Worm (Caenorhabditis elegans) whole organism, young adult: Measurements from ENCODE around the gene ZC250.4.
A peak's percentile ranks its signal among the peaks of the same experiment; 100 is the strongest.

ENCODE experiments used
- B0019.2 ChIP-seq: fragments of 200-800 bp; sonication (Bioruptor generic); conservative IDR thresholded peaks from 2 replicates; pipeline ENCODE4 v1.3.6; 2022; ENCODE audit warnings: missing genetic modification reagents, missing genetic modification characterization, missing compliant biosample characterization
- D2030.7 ChIP-seq: fragments of 200-800 bp; sonication (Bioruptor generic); IDR thresholded peaks from 2 replicates; pipeline ENCODE4 v1.3.6; 2022; ENCODE audit warnings: missing genetic modification reagents, missing genetic modification characterization, missing compliant biosample characterization
- F10E7.11 ChIP-seq: sonication (generic microtip); optimal IDR thresholded peaks from 2 replicates; lab custom pipeline; 2017; ENCODE audit warnings: mild to moderate bottlenecking, missing genetic modification characterization, moderate library complexity, missing compliant biosample characterization
- F23B12.7 ChIP-seq: sonication (generic microtip); optimal IDR thresholded peaks from 2 replicates; lab custom pipeline; 2017; ENCODE audit warnings: missing genetic modification characterization, mild to moderate bottlenecking, missing compliant biosample characterization, antibody characterized with exemption, moderate library complexity; ENCODE audit not compliant: insufficient read depth
- K11D2.4 ChIP-seq: fragments of 200-800 bp; sonication (Bioruptor generic); IDR thresholded peaks from 2 replicates; pipeline ENCODE4 v1.3.6; 2022; ENCODE audit warnings: missing genetic modification reagents, missing genetic modification characterization, missing compliant biosample characterization
- K12H6.12 ChIP-seq: fragments of 200-800 bp; sonication (Bioruptor generic); optimal IDR thresholded peaks from 2 replicates; lab custom pipeline; 2018; ENCODE audit warnings: mild to moderate bottlenecking, missing genetic modification characterization, missing compliant biosample characterization
- T07F8.4 ChIP-seq: sonication (generic microtip); optimal IDR thresholded peaks from 2 replicates; lab custom pipeline; 2016; ENCODE audit warnings: mild to moderate bottlenecking, missing genetic modification characterization, moderate library complexity, missing compliant biosample characterization
- Y53F4B.3 ChIP-seq: fragments of 200-800 bp; sonication (Bioruptor generic); IDR thresholded peaks from 2 replicates; pipeline ENCODE4 v1.3.6; 2022; ENCODE audit warnings: missing genetic modification reagents, missing genetic modification characterization, missing compliant biosample characterization
- Y53G8AR.9 ChIP-seq: fragments of 200-800 bp; sonication (Bioruptor generic); conservative IDR thresholded peaks from 2 replicates; pipeline ENCODE4 v1.3.6; 2022; ENCODE audit warnings: missing genetic modification reagents, missing genetic modification characterization, missing compliant biosample characterization
- Y67H2A.10 ChIP-seq: fragments of 200-800 bp; sonication (Bioruptor generic); conservative IDR thresholded peaks from 2 replicates; pipeline ENCODE4 v1.3.6; 2022; ENCODE audit warnings: missing genetic modification reagents, missing genetic modification characterization, missing compliant biosample characterization
- Y79H2A.3 ChIP-seq: fragments of 200-800 bp; sonication (Bioruptor generic); conservative IDR thresholded peaks from 2 replicates; pipeline ENCODE4 v1.3.6; 2022; ENCODE audit warnings: missing genetic modification reagents, missing genetic modification characterization, missing compliant biosample characterization
- akir-1 ChIP-seq: fragments of 200-800 bp; sonication (Bioruptor generic); optimal IDR thresholded peaks from 2 replicates; lab custom pipeline; 2018; ENCODE audit warnings: mild to moderate bottlenecking, missing genetic modification characterization, moderate library complexity, missing compliant biosample characterization
- aptf-2 ChIP-seq: fragments of 200-800 bp; sonication (Bioruptor generic); conservative IDR thresholded peaks from 2 replicates; pipeline ENCODE4 v1.3.6; 2022; ENCODE audit warnings: missing genetic modification reagents, missing genetic modification characterization, missing compliant biosample characterization
- athp-1 ChIP-seq: sonication (generic microtip); optimal IDR thresholded peaks from 2 replicates; lab custom pipeline; 2017; ENCODE audit warnings: mild to moderate bottlenecking, missing genetic modification characterization, missing compliant biosample characterization
- attf-3 ChIP-seq: fragments of 200-800 bp; sonication (Bioruptor generic); conservative IDR thresholded peaks from 2 replicates; pipeline ENCODE4 v1.3.6; 2022; ENCODE audit warnings: missing genetic modification reagents, missing genetic modification characterization, missing compliant biosample characterization
- attf-5 ChIP-seq: fragments of 200-800 bp; sonication (Bioruptor generic); optimal IDR thresholded peaks from 2 replicates; lab custom pipeline; 2018; ENCODE audit warnings: mild to moderate bottlenecking, missing genetic modification characterization, missing compliant biosample characterization
- cebp-1 ChIP-seq, 2 experiments: fragments of 200-800 bp in 1 of 2; sonication (Bioruptor generic) in 1 of 2; sonication (generic microtip) in 1 of 2; IDR thresholded peaks in 1 of 2; optimal IDR thresholded peaks in 1 of 2; 2 replicates each; pipeline versions ENCODE4 v1.3.6 to Lab custom; 2017 to 2022; ENCODE audit warnings: missing compliant biosample characterization in 2 of 2, missing genetic modification characterization in 2 of 2, mild to moderate bottlenecking in 1 of 2, missing genetic modification reagents in 1 of 2, moderate library complexity in 1 of 2
- ceh-58 ChIP-seq: fragments of 200-800 bp; sonication (Bioruptor generic); IDR thresholded peaks from 2 replicates; pipeline ENCODE4 v1.3.6; 2022; ENCODE audit warnings: missing genetic modification characterization, missing compliant biosample characterization
- ceh-79 ChIP-seq: sonication (generic microtip); optimal IDR thresholded peaks from 2 replicates; lab custom pipeline; 2017; ENCODE audit warnings: mild to moderate bottlenecking, missing genetic modification characterization, missing compliant biosample characterization
- dpl-1 ChIP-seq: fragments of 150-350 bp; optimal IDR thresholded peaks from 2 replicates; lab custom pipeline; 2014; ENCODE audit warnings: missing biosample characterization, missing genetic modification reagents, missing genetic modification characterization
- egl-44 ChIP-seq: fragments of 200-800 bp; sonication (Bioruptor generic); IDR thresholded peaks from 2 replicates; pipeline ENCODE4 v1.3.6; 2022; ENCODE audit warnings: missing genetic modification reagents, missing genetic modification characterization, missing compliant biosample characterization
- egrh-3 ChIP-seq: fragments of 200-800 bp; sonication (Bioruptor generic); IDR thresholded peaks from 2 replicates; pipeline ENCODE4 v1.3.6; 2022; ENCODE audit warnings: missing genetic modification reagents, missing genetic modification characterization, missing compliant biosample characterization
- ekl-4 ChIP-seq: fragments of 200-800 bp; sonication (Bioruptor generic); IDR thresholded peaks from 2 replicates; pipeline ENCODE4 v1.3.6; 2022; ENCODE audit warnings: missing genetic modification reagents, missing genetic modification characterization, missing compliant biosample characterization
- ets-4 ChIP-seq: fragments of 200-800 bp; sonication (Bioruptor generic); optimal IDR thresholded peaks from 2 replicates; lab custom pipeline; 2018; ENCODE audit warnings: mild to moderate bottlenecking, missing genetic modification characterization, missing compliant biosample characterization
- gei-17 ChIP-seq: fragments of 200-800 bp; sonication (Bioruptor generic); optimal IDR thresholded peaks from 2 replicates; lab custom pipeline; 2018; ENCODE audit warnings: mild to moderate bottlenecking, missing genetic modification characterization, missing compliant biosample characterization
- him-1 ChIP-seq: sonication (generic microtip); optimal IDR thresholded peaks from 2 replicates; lab custom pipeline; 2016; ENCODE audit warnings: missing genotype, missing genetic modification reagents, missing genetic modification characterization, missing compliant biosample characterization
- hlh-26 ChIP-seq: fragments of 200-800 bp; sonication (Bioruptor generic); conservative IDR thresholded peaks from 2 replicates; pipeline ENCODE4 v1.3.6; 2022; ENCODE audit warnings: missing genetic modification reagents, missing genetic modification characterization, missing compliant biosample characterization
- hrde-1 ChIP-seq: sonication (generic microtip); optimal IDR thresholded peaks from 2 replicates; lab custom pipeline; 2016; ENCODE audit warnings: missing genetic modification characterization, mild to moderate bottlenecking, missing compliant biosample characterization, moderate library complexity, missing genotype, missing genetic modification reagents, borderline replicate concordance
- lin-35 ChIP-seq, 3 experiments: fragments of 150-350 bp in 2 of 3; sonication (generic microtip) in 1 of 3; optimal IDR thresholded peaks; 2 replicates each; lab custom pipeline; 2014 to 2018; ENCODE audit warnings: missing biosample characterization in 3 of 3, missing genetic modification characterization in 3 of 3, missing genetic modification reagents in 3 of 3
- lin-40 ChIP-seq: sonication (generic microtip); optimal IDR thresholded peaks from 2 replicates; lab custom pipeline; 2016; ENCODE audit warnings: missing genetic modification characterization, mild to moderate bottlenecking, missing compliant biosample characterization, missing genotype, missing genetic modification reagents
- lsl-1 ChIP-seq: fragments of 200-800 bp; sonication (Bioruptor generic); optimal IDR thresholded peaks from 2 replicates; lab custom pipeline; 2018; ENCODE audit warnings: mild to moderate bottlenecking, missing genetic modification characterization, moderate library complexity, missing compliant biosample characterization
- madf-10 ChIP-seq: sonication (generic microtip); optimal IDR thresholded peaks from 2 replicates; lab custom pipeline; 2016; ENCODE audit warnings: mild to moderate bottlenecking, missing genetic modification characterization, missing compliant biosample characterization
- mel-28 ChIP-seq: sonication (generic microtip); optimal IDR thresholded peaks from 2 replicates; lab custom pipeline; 2016; ENCODE audit warnings: borderline replicate concordance, mild to moderate bottlenecking, missing genetic modification characterization, missing compliant biosample characterization
- nfyb-1 ChIP-seq: fragments of 200-800 bp; sonication (Bioruptor generic); IDR thresholded peaks from 2 replicates; pipeline ENCODE4 v1.3.6; 2022; ENCODE audit warnings: missing genetic modification reagents, missing genetic modification characterization, missing compliant biosample characterization
- nhr-80 ChIP-seq: sonication (generic microtip); optimal IDR thresholded peaks from 2 replicates; lab custom pipeline; 2016; ENCODE audit warnings: missing genetic modification characterization, missing compliant biosample characterization
- pbrm-1 ChIP-seq: fragments of 200-800 bp; sonication (Bioruptor generic); IDR thresholded peaks from 2 replicates; pipeline ENCODE4 v1.3.6; 2022; ENCODE audit warnings: missing genetic modification reagents, missing genetic modification characterization, missing compliant biosample characterization
- pha-4 ChIP-seq: fragments of 150-350 bp; sonication (generic microtip); optimal IDR thresholded peaks from 2 replicates; lab custom pipeline; 2014; ENCODE audit warnings: missing biosample characterization, missing genetic modification reagents, missing genetic modification characterization
- rec-8 ChIP-seq, 2 experiments: sonication (generic microtip); optimal IDR thresholded peaks; 2 replicates each; lab custom pipeline; 2016; ENCODE audit warnings: mild to moderate bottlenecking in 2 of 2, missing genetic modification characterization in 2 of 2, missing genetic modification reagents in 2 of 2, missing genotype in 2 of 2, missing biosample characterization in 1 of 2, missing compliant biosample characterization in 1 of 2, moderate library complexity in 1 of 2
- sdz-38 ChIP-seq: sonication (generic microtip); optimal IDR thresholded peaks from 2 replicates; lab custom pipeline; 2016; ENCODE audit warnings: missing genotype, missing genetic modification characterization, missing compliant biosample characterization
- sea-2 ChIP-seq: fragments of 200-800 bp; sonication (Bioruptor generic); IDR thresholded peaks from 2 replicates; pipeline ENCODE4 v1.3.6; 2022; ENCODE audit warnings: missing genetic modification characterization, missing compliant biosample characterization
- unc-130 ChIP-seq: sonication (generic microtip); optimal IDR thresholded peaks from 2 replicates; lab custom pipeline; 2016; ENCODE audit warnings: missing genetic modification reagents, missing genetic modification characterization, missing compliant biosample characterization
- unc-62 ChIP-seq: fragments of 150-350 bp; optimal IDR thresholded peaks from 2 replicates; lab custom pipeline; 2014; ENCODE audit warnings: missing biosample characterization, missing genetic modification reagents, missing genetic modification characterization
- zim-3 ChIP-seq: sonication (generic microtip); optimal IDR thresholded peaks from 2 replicates; lab custom pipeline; 2017; ENCODE audit warnings: mild to moderate bottlenecking, missing genetic modification characterization, moderate library complexity, missing compliant biosample characterization
- ztf-22 ChIP-seq: fragments of 200-800 bp; sonication (Bioruptor generic); optimal IDR thresholded peaks from 2 replicates; lab custom pipeline; 2018; ENCODE audit warnings: mild to moderate bottlenecking, missing genetic modification characterization, moderate library complexity, missing compliant biosample characterization
- ztf-26 ChIP-seq: sonication (generic microtip); optimal IDR thresholded peaks from 2 replicates; lab custom pipeline; 2017; ENCODE audit warnings: missing genetic modification characterization, missing compliant biosample characterization
- ztf-28 ChIP-seq: fragments of 200-800 bp; sonication (Bioruptor generic); IDR thresholded peaks from 2 replicates; pipeline ENCODE4 v1.3.6; 2022; ENCODE audit warnings: missing genetic modification reagents, missing genetic modification characterization, missing compliant biosample characterization
- ztf-3 ChIP-seq: fragments of 200-800 bp; sonication (Bioruptor generic); optimal IDR thresholded peaks from 2 replicates; lab custom pipeline; 2018; ENCODE audit warnings: mild to moderate bottlenecking, missing genetic modification characterization, missing compliant biosample characterization

ZC250.4 gene

DNA sequence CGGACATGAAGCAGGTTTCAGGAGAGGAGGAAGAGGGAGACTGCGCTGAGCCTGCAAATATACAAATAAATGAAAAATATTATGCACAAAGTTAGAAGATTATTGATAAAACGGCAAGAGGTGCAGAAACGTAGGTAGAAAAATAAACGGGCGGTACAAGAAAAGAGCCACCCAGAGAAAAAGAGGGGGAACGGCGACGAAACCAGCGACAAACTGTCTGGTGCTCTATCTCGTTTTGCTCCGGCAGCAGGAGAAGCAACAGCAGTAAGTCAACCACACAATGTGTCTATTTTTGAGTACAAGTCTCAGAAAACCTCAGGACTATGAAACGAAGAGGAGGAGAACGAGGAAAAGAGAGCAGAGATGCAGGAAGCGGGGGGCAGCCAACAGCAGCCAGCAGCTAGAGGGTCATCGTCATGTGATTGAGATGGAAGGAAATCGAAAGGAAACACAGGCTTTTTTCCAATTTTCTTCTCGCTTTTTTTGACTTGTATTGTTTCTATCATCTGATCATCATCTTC, 32.8 kb upstream of the ZC250.4 start, which contains the start of gene F26F12.3 (continued):
- TF ChIP-seq sea-2 (GFP tag; lab: Robert Waterston, UW), result 0 out of 2 replicates have a peak, but pooled peaks have one; percentile 40
- TF ChIP-seq sdz-38 (tag; lab: Kevin White, UChicago), result no peak
- peak; percentile 84 for TF ChIP-seq K11D2.4 (GFP tag; lab: Robert Waterston, UW)
- peak; percentile 25 for TF ChIP-seq athp-1 (tag; lab: Kevin White, UChicago)
- no peak for TF ChIP-seq aptf-2
- TF ChIP-seq attf-5, result peak; percentile 66
- TF ChIP-seq him-1 (tag; lab: Kevin White, UChicago), result no peak
- no peak for TF ChIP-seq D2030.7 (GFP tag; lab: Robert Waterston, UW)
- TF ChIP-seq Y53F4B.3 (GFP tag; lab: Robert Waterston, UW), result no peak
- peak; percentile 62; the same call in 1 of the 2 replicates for TF ChIP-seq egrh-3
- TF ChIP-seq ztf-28 (GFP tag; lab: Robert Waterston, UW), result no peak
- TF ChIP-seq lin-40, result peak; percentile 64
- no peak for TF ChIP-seq pha-4 (tag; lab: Kevin White, UChicago)
- TF ChIP-seq dpl-1 (GFP tag; lab: Kevin White, UChicago), result no peak
- TF ChIP-seq rec-8 (tag; optimal IDR thresholded peaks at IDR 0.05; lab: Kevin White, UChicago), result no peak
- TF ChIP-seq ceh-79 (tag; lab: Kevin White, UChicago), result no peak
- TF ChIP-seq Y79H2A.3 (GFP tag; lab: Robert Waterston, UW), result no peak
- no peak for TF ChIP-seq F23B12.7 (tag; lab: Kevin White, UChicago)
- peak; percentile 52 for TF ChIP-seq nfyb-1 (GFP tag; lab: Robert Waterston, UW)
- TF ChIP-seq hrde-1 (tag; lab: Kevin White, UChicago), result no peak
- TF ChIP-seq ekl-4 (GFP tag; lab: Robert Waterston, UW), result 0 out of 2 replicates have a peak, but pooled peaks have one; percentile 20
- TF ChIP-seq hlh-26 (GFP tag; lab: Robert Waterston, UW), result no peak
- TF ChIP-seq akir-1 (GFP tag; lab: Kevin White, UChicago), result no peak
- TF ChIP-seq cebp-1 (GFP tag; IDR thresholded peaks at IDR 0.05; lab: Robert Waterston, UW), result no peak
- peak; percentile 84 for TF ChIP-seq cebp-1 (tag; optimal IDR thresholded peaks at IDR 0.05; lab: Kevin White, UChicago)
- TF ChIP-seq nhr-80, result peak; percentile 99
- TF ChIP-seq Y53G8AR.9 (GFP tag; lab: Robert Waterston, UW), result peak; percentile 49; the same call in 1 of the 2 replicates
- TF ChIP-seq F10E7.11 (tag; lab: Kevin White, UChicago), result no peak
- TF ChIP-seq ceh-58 (GFP tag; lab: Robert Waterston, UW), result no peak
- TF ChIP-seq K12H6.12 (tag; lab: Kevin White, UChicago), result peak; percentile 74
- TF ChIP-seq attf-3, result no peak
- TF ChIP-seq unc-130 (GFP tag; lab: Kevin White, UChicago), result no peak
- no peak for TF ChIP-seq T07F8.4 (tag; lab: Kevin White, UChicago)
- no peak for TF ChIP-seq lsl-1 (GFP tag; lab: Kevin White, UChicago)
- peak; percentile 59; the same call in 1 of the 2 replicates for TF ChIP-seq egl-44 (GFP tag; lab: Robert Waterston, UW)
- peak; percentile 51; the same call in 1 of the 2 replicates for TF ChIP-seq pbrm-1 (GFP tag; lab: Robert Waterston, UW)
- TF ChIP-seq ztf-22 (GFP tag; lab: Kevin White, UChicago), result peak; percentile 45
- TF ChIP-seq lin-35 (GFP tag; optimal IDR thresholded peaks at IDR 0.05; lab: Kevin White, UChicago), result no peak
- peak; percentile 47 for TF ChIP-seq madf-10 (tag; lab: Kevin White, UChicago)
- TF ChIP-seq mel-28 (tag; lab: Kevin White, UChicago), result no peak
- TF ChIP-seq zim-3 (tag; lab: Kevin White, UChicago), result no peak
- TF ChIP-seq ztf-3 (GFP tag; lab: Kevin White, UChicago), result no peak
- TF ChIP-seq gei-17 (GFP tag; lab: Kevin White, UChicago), result no peak
- TF ChIP-seq ztf-26 (tag; lab: Kevin White, UChicago), result peak; percentile 64
- TF ChIP-seq unc-62 (GFP tag; lab: Kevin White, UChicago), result no peak
- TF ChIP-seq B0019.2 (GFP tag; lab: Robert Waterston, UW), result no peak
- peak; percentile 48 for TF ChIP-seq ets-4 (GFP tag; lab: Kevin White, UChicago)
- no peak for TF ChIP-seq Y67H2A.10 (GFP tag; lab: Robert Waterston, UW)
